Worm (Caenorhabditis elegans): ENCODE measurements around the gene T11B7.5.

DNA sequence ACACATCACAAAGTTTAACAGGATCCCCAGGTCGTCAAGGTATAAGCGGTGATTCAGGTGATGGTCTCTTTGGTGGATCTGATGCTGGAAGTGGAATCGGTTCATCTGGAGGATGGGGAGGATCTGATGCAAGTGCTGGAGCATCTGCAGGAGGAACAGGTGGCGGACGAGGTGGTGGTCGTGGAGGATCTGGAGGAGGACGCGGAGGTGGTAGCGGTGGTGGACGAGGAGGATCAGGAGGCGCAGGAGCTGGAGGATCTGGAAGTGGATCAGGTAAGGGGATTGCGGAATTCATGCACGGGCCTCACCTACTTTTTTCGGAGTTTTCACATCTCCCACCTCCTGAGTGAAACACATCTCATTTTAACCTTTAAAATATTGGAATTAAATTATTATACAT, 39.2 kb downstream of the T11B7.5 start:
- TF ChIP-seq egl-27 (tag; optimal IDR thresholded peaks at IDR 0.05) = no peak
- no peak for TF ChIP-seq egl-43 (GFP tag; IDR thresholded peaks at IDR 0.05)
- no peak for TF ChIP-seq ceh-82 (tag; optimal IDR thresholded peaks at IDR 0.05)
- TF ChIP-seq duxl-1 (tag; optimal IDR thresholded peaks at IDR 0.05; ENCODE audit: poor library complexity) = no peak
- no peak for TF ChIP-seq skn-1 (tag; optimal IDR thresholded peaks at IDR 0.05)
- no peak for TF ChIP-seq dmd-9 (GFP tag; IDR thresholded peaks at IDR 0.05)
